Fruit fly (Drosophila melanogaster): Measurements from ENCODE around the gene Efa6.

- no peak for TF ChIP-seq ttk (optimal IDR thresholded peaks at IDR 0.05)
- TF ChIP-seq h (optimal IDR thresholded peaks at IDR 0.05) = no peak
- no peak for TF ChIP-seq Myc (optimal IDR thresholded peaks at IDR 0.05)
- no peak for TF ChIP-seq psq (optimal IDR thresholded peaks at IDR 0.05)
Observed at dm6 chr3R:22636567-22636889, 49.0 kb downstream of the Efa6 start.

Measured in Kc167 (cell line).